Worm (Caenorhabditis elegans) whole organism, L4 larva: Measurements from ENCODE around the gene K01D12.15.
A peak's percentile ranks its signal among the peaks of the same experiment; 100 is the strongest.

ENCODE experiments used
- F10B5.3 ChIP-seq: sonication (generic microtip); optimal IDR thresholded peaks from 2 replicates; lab custom pipeline; 2016; ENCODE audit warnings: mild to moderate bottlenecking, missing genetic modification characterization, missing compliant biosample characterization
- Y105C5A.15 ChIP-seq: fragments of 200-800 bp; sonication (Bioruptor generic); IDR thresholded peaks from 2 replicates; pipeline ENCODE4 v1.3.6; 2022; ENCODE audit warnings: missing genetic modification characterization, missing compliant biosample characterization
- Y48G9A.11 ChIP-seq: fragments of 200-800 bp; sonication (Bioruptor generic); IDR thresholded peaks from 2 replicates; pipeline ENCODE4 v1.3.6; 2022; ENCODE audit warnings: missing genetic modification reagents, missing genetic modification characterization, missing compliant biosample characterization
- Y5F2A.4 ChIP-seq: fragments of 200-800 bp; sonication (Bioruptor generic); optimal IDR thresholded peaks from 2 replicates; lab custom pipeline; 2018; ENCODE audit warnings: mild to moderate bottlenecking, missing genetic modification characterization, missing compliant biosample characterization
- Y75B8A.6 ChIP-seq: fragments of 200-800 bp; sonication (Bioruptor generic); IDR thresholded peaks from 2 replicates; pipeline ENCODE4 v1.3.6; 2022; ENCODE audit warnings: missing genetic modification reagents, missing genetic modification characterization, missing compliant biosample characterization
- ZK546.5 ChIP-seq, 2 experiments: sonication (generic microtip); optimal IDR thresholded peaks; 2 replicates each; lab custom pipeline; 2017; ENCODE audit warnings: missing biosample characterization in 2 of 2, missing genetic modification characterization in 2 of 2
- aly-2 ChIP-seq: sonication (generic microtip); optimal IDR thresholded peaks from 2 replicates; lab custom pipeline; 2018; ENCODE audit warnings: missing biosample characterization, missing genetic modification characterization
- ama-1 ChIP-seq: fragments of 150-350 bp; optimal IDR thresholded peaks from 2 replicates; lab custom pipeline; 2014; ENCODE audit warnings: inconsistent platforms, mixed read lengths
- ceh-28 ChIP-seq: fragments of 150-350 bp; optimal IDR thresholded peaks from 2 replicates; lab custom pipeline; 2014; ENCODE audit warnings: missing biosample characterization, missing genetic modification reagents, missing genetic modification characterization
- ceh-32 ChIP-seq: sonication (generic microtip); optimal IDR thresholded peaks from 2 replicates; lab custom pipeline; 2016; ENCODE audit warnings: mild to moderate bottlenecking, missing genetic modification characterization, missing compliant biosample characterization; ENCODE audit not compliant: poor library complexity
- ceh-44 ChIP-seq: fragments of 200-800 bp; sonication (Bioruptor generic); IDR thresholded peaks from 2 replicates; pipeline ENCODE4 v1.3.6; 2022; ENCODE audit warnings: missing genetic modification reagents, missing genetic modification characterization, missing compliant biosample characterization
- ceh-62 ChIP-seq: sonication (generic microtip); optimal IDR thresholded peaks from 2 replicates; lab custom pipeline; 2017; ENCODE audit warnings: missing biosample characterization, missing genetic modification characterization
- ces-1 ChIP-seq: fragments of 150-350 bp; sonication (generic microtip); optimal IDR thresholded peaks from 4 replicates; lab custom pipeline; 2014; ENCODE audit warnings: missing biosample characterization, missing genetic modification reagents, missing genetic modification characterization
- cey-2 ChIP-seq: sonication (generic microtip); optimal IDR thresholded peaks from 3 replicates; lab custom pipeline; 2017; ENCODE audit warnings: missing genetic modification characterization, mild to moderate bottlenecking, missing compliant biosample characterization, antibody characterized with exemption, borderline replicate concordance; ENCODE audit not compliant: insufficient read depth
- daf-19 ChIP-seq: fragments of 200-800 bp; sonication (Bioruptor generic); conservative IDR thresholded peaks from 2 replicates; pipeline ENCODE4 v1.3.6; 2022; ENCODE audit warnings: missing genetic modification characterization, missing compliant biosample characterization
- dmd-6 ChIP-seq: fragments of 200-800 bp; sonication (Bioruptor generic); IDR thresholded peaks from 2 replicates; pipeline ENCODE4 v1.3.6; 2022; ENCODE audit warnings: missing genetic modification reagents, missing genetic modification characterization, missing compliant biosample characterization
- dmd-8 ChIP-seq: fragments of 200-800 bp; sonication (Bioruptor generic); IDR thresholded peaks from 2 replicates; pipeline ENCODE4 v1.3.6; 2022; ENCODE audit warnings: missing genetic modification characterization, missing compliant biosample characterization
- dmd-9 ChIP-seq: fragments of 200-800 bp; sonication (Bioruptor generic); IDR thresholded peaks from 2 replicates; pipeline ENCODE4 v1.3.6; 2022; ENCODE audit warnings: missing genetic modification reagents, missing genetic modification characterization, missing compliant biosample characterization
- duxl-1 ChIP-seq: sonication (generic microtip); optimal IDR thresholded peaks from 2 replicates; lab custom pipeline; 2016; ENCODE audit warnings: mild to moderate bottlenecking, missing genetic modification characterization, moderate library complexity, missing compliant biosample characterization; ENCODE audit not compliant: poor library complexity
- egl-43 ChIP-seq: fragments of 200-800 bp; sonication (Bioruptor generic); IDR thresholded peaks from 2 replicates; pipeline ENCODE4 v1.3.6; 2022; ENCODE audit warnings: missing genetic modification reagents, missing genetic modification characterization, missing compliant biosample characterization
- fos-1 ChIP-seq: fragments of 150-350 bp; optimal IDR thresholded peaks from 2 replicates; lab custom pipeline; 2014; ENCODE audit warnings: missing biosample characterization, missing genetic modification characterization
- gei-8 ChIP-seq: fragments of 200-800 bp; sonication (Bioruptor generic); optimal IDR thresholded peaks from 2 replicates; lab custom pipeline; 2018; ENCODE audit warnings: mild to moderate bottlenecking, missing genetic modification characterization, missing compliant biosample characterization
- hlh-11 ChIP-seq: fragments of 200-800 bp; sonication (Bioruptor generic); optimal IDR thresholded peaks from 2 replicates; lab custom pipeline; 2018; ENCODE audit warnings: mild to moderate bottlenecking, missing genetic modification characterization, missing compliant biosample characterization
- hlh-30 ChIP-seq: sonication (generic microtip); optimal IDR thresholded peaks from 2 replicates; lab custom pipeline; 2017; ENCODE audit warnings: antibody characterized with exemption, mild to moderate bottlenecking, missing genetic modification characterization, missing compliant biosample characterization; ENCODE audit not compliant: insufficient read depth
- jun-1 ChIP-seq: fragments of 150-350 bp; optimal IDR thresholded peaks from 2 replicates; lab custom pipeline; 2014; ENCODE audit warnings: missing biosample characterization, missing genetic modification reagents, missing genetic modification characterization
- lin-1 ChIP-seq: fragments of 200-800 bp; sonication (Bioruptor generic); IDR thresholded peaks from 2 replicates; pipeline ENCODE4 v1.3.6; 2022; ENCODE audit warnings: missing genetic modification reagents, missing genetic modification characterization, missing compliant biosample characterization
- lin-29 ChIP-seq: fragments of 200-800 bp; sonication (Bioruptor generic); IDR thresholded peaks from 2 replicates; pipeline ENCODE4 v1.3.6; 2022; ENCODE audit warnings: missing genetic modification reagents, missing genetic modification characterization, missing compliant biosample characterization
- lin-39 ChIP-seq: fragments of 150-350 bp; optimal IDR thresholded peaks from 2 replicates; lab custom pipeline; 2014; ENCODE audit warnings: missing biosample characterization, missing genetic modification reagents, missing genetic modification characterization
- mdt-29 ChIP-seq: fragments of 200-800 bp; sonication (Bioruptor generic); IDR thresholded peaks from 2 replicates; pipeline ENCODE4 v1.3.6; 2022; ENCODE audit warnings: missing genetic modification reagents, missing genetic modification characterization, missing compliant biosample characterization
- mep-1 ChIP-seq: fragments of 150-350 bp; sonication (generic microtip); optimal IDR thresholded peaks from 3 replicates; lab custom pipeline; 2014; ENCODE audit warnings: missing biosample characterization, missing genetic modification characterization
- mxl-2 ChIP-seq: fragments of 200-800 bp; sonication (Bioruptor generic); conservative IDR thresholded peaks from 2 replicates; pipeline ENCODE4 v1.3.6; 2022; ENCODE audit warnings: missing genetic modification reagents, missing genetic modification characterization, missing compliant biosample characterization
- mxl-3 ChIP-seq: fragments of 200-800 bp; sonication (Bioruptor generic); optimal IDR thresholded peaks from 2 replicates; lab custom pipeline; 2018; ENCODE audit warnings: mild to moderate bottlenecking, missing genetic modification characterization, missing compliant biosample characterization
- nhr-102 ChIP-seq: sonication (generic microtip); optimal IDR thresholded peaks from 2 replicates; lab custom pipeline; 2016; ENCODE audit warnings: mild to moderate bottlenecking, missing genetic modification characterization, moderate library complexity, missing compliant biosample characterization
- nhr-42 ChIP-seq: fragments of 200-800 bp; sonication (Bioruptor generic); IDR thresholded peaks from 2 replicates; pipeline ENCODE4 v1.3.6; 2022; ENCODE audit warnings: missing genetic modification characterization, missing compliant biosample characterization
- nhr-6 ChIP-seq: fragments of 150-350 bp; optimal IDR thresholded peaks from 2 replicates; lab custom pipeline; 2014; ENCODE audit warnings: missing biosample characterization, missing genetic modification characterization
- nhr-77 ChIP-seq: fragments of 150-350 bp; optimal IDR thresholded peaks from 2 replicates; lab custom pipeline; 2014; ENCODE audit warnings: missing biosample characterization, missing genetic modification characterization
- php-3 ChIP-seq: fragments of 200-800 bp; sonication (Bioruptor generic); IDR thresholded peaks from 2 replicates; pipeline ENCODE4 v1.3.6; 2022; ENCODE audit warnings: missing genetic modification reagents, missing genetic modification characterization, missing compliant biosample characterization
- saeg-2 ChIP-seq: fragments of 200-800 bp; sonication (Bioruptor generic); IDR thresholded peaks from 2 replicates; pipeline ENCODE4 v1.3.6; 2022; ENCODE audit warnings: missing genetic modification reagents, missing genetic modification characterization, missing compliant biosample characterization
- skn-1 ChIP-seq: fragments of 150-350 bp; optimal IDR thresholded peaks from 2 replicates; lab custom pipeline; 2014; ENCODE audit warnings: missing biosample characterization, missing genetic modification characterization
- snpc-4 ChIP-seq: fragments of 150-350 bp; optimal IDR thresholded peaks from 2 replicates; lab custom pipeline; 2014; ENCODE audit warnings: missing biosample characterization, missing genetic modification characterization
- spr-1 ChIP-seq: sonication (generic microtip); optimal IDR thresholded peaks from 2 replicates; lab custom pipeline; 2016; ENCODE audit warnings: mild to moderate bottlenecking, missing genetic modification characterization, missing compliant biosample characterization
- spr-3 ChIP-seq: fragments of 200-800 bp; sonication (Bioruptor generic); optimal IDR thresholded peaks from 2 replicates; lab custom pipeline; 2018; ENCODE audit warnings: mild to moderate bottlenecking, missing genetic modification characterization, missing compliant biosample characterization
- tag-97 ChIP-seq: fragments of 200-800 bp; sonication (Bioruptor generic); IDR thresholded peaks from 2 replicates; pipeline ENCODE4 v1.3.6; 2022; ENCODE audit warnings: missing genetic modification characterization, missing compliant biosample characterization
- tra-1 ChIP-seq: fragments of 200-800 bp; sonication (Bioruptor generic); IDR thresholded peaks from 2 replicates; pipeline ENCODE4 v1.3.6; 2022; ENCODE audit warnings: missing genetic modification reagents, missing genetic modification characterization, missing compliant biosample characterization
- unc-62 ChIP-seq, 3 experiments: fragments of 150-350 bp in 1 of 3; sonication (generic microtip); optimal IDR thresholded peaks in 2 of 3; peaks in 1 of 3; 1 replicate in 1 of 3; 2 replicates in 2 of 3; lab custom pipeline; 2014 to 2017; ENCODE audit warnings: missing biosample characterization in 3 of 3, missing genetic modification characterization in 3 of 3, missing genetic modification reagents in 3 of 3, missing genotype in 1 of 3
- vab-7 ChIP-seq: fragments of 200-800 bp; sonication (Bioruptor generic); IDR thresholded peaks from 2 replicates; pipeline ENCODE4 v1.3.6; 2022; ENCODE audit warnings: missing genetic modification reagents, missing genetic modification characterization, missing compliant biosample characterization
- zag-1 ChIP-seq: fragments of 150-350 bp; optimal IDR thresholded peaks from 2 replicates; lab custom pipeline; 2014; ENCODE audit warnings: missing biosample characterization, missing genetic modification characterization
- zip-11 ChIP-seq: fragments of 200-800 bp; sonication (Bioruptor generic); IDR thresholded peaks from 2 replicates; pipeline ENCODE4 v1.3.6; 2022; ENCODE audit warnings: missing genetic modification characterization, missing compliant biosample characterization

Gene K01D12.15

DNA sequence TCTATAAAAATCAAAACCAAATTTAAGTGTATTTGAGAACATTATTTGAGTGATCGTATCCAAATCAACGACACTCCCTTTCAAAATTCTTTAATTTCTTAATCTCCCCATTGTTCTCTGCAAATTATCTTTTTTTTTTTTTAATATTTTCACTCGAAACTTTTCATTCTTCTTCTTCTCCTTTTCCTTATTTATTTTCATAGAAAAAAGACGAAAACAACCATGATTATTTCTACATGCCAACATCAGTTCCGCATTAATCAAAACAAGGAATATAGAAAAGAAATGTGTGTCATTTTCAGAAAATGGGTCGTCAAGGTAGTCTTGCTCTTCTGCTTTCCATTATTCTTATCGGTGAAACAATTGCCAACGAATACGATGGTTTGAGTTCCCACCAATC lies 11.3 kb downstream of the K01D12.15 start, which contains the start of gene K01D12.5:
K01D12.5 (plus strand) TSS at position 301 of the 400 bp plus-strand sequence.
- TF ChIP-seq tra-1 (GFP tag; lab: Robert Waterston, UW) (no peak), ama-1 (no peak), skn-1 (tag; lab: Kevin White, UChicago) (no peak), spr-3 (no peak), Y5F2A.4 (GFP tag; lab: Kevin White, UChicago) (no peak), php-3 (GFP tag; lab: Robert Waterston, UW) (no peak), dmd-6 (no peak), mdt-29 (GFP tag; lab: Robert Waterston, UW) (no peak), unc-62 (GFP tag; optimal IDR thresholded peaks at IDR 0.05 in 1 of 2; lab: Kevin White, UChicago) (no peak), unc-62 (tag; optimal IDR thresholded peaks at IDR 0.05; lab: Kevin White, UChicago) (no peak), zip-11 (GFP tag; lab: Robert Waterston, UW) (no peak), ceh-32 (tag; lab: Kevin White, UChicago) (no peak), spr-1 (tag; lab: Kevin White, UChicago) (no peak), snpc-4 (tag; lab: Kevin White, UChicago) (no peak), saeg-2 (GFP tag; lab: Robert Waterston, UW) (no peak), nhr-42 (GFP tag; lab: Robert Waterston, UW) (no peak), ceh-44 (no peak), ceh-28 (tag; lab: Kevin White, UChicago) (no peak), daf-19 (GFP tag; lab: Robert Waterston, UW) (no peak), egl-43 (no peak), Y48G9A.11 (GFP tag; lab: Robert Waterston, UW) (no peak)
- TF ChIP-seq, all 104 proteins: peak for 0

DNA sequence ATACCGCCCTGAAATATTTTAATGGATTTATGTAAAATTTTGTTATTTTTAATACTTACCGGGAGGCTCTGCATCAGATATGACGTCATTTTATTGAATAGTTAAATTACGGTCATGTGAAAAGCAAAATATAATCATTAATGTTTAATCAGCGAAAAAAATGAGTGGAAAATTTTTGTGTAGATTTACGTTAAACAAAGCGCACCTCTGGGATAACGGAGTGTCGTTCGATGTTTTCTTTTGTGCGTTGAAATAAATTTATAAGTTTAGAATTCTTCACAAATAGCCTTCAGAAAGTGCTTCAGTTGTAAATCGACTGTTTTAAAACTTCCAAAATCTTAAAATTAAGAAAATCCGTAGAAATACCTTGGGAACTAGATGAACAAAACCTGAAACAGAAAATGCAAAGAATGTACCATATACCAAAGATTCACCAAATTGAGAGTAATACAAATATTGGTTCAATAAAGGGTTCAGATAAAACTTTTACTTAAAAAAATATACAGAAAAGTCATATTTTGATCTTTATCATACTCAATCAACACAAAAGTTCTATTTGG lies 14.5 kb downstream of the K01D12.15 start, which contains the start of the genes K01D12.20 and miga-1:
K01D12.20 (minus strand) TSS at position 138 of the 560 bp plus-strand sequence.
miga-1 (minus strand) TSS at position 183 of the 560 bp plus-strand sequence.
- TF ChIP-seq vab-7 (GFP tag; lab: Robert Waterston, UW) (no peak), cey-2 (no peak), ZK546.5 (tag; optimal IDR thresholded peaks at IDR 0.05; lab: Kevin White, UChicago) (no peak), saeg-2 (GFP tag; lab: Robert Waterston, UW) (no peak), fos-1 (tag; lab: Kevin White, UChicago) (no peak), zip-11 (GFP tag; lab: Robert Waterston, UW) (no peak), lin-29 (no peak), ceh-44 (no peak), ceh-62 (tag; lab: Kevin White, UChicago) (no peak), nhr-6 (tag; lab: Kevin White, UChicago) (peak; percentile 92), lin-39 (no peak), mxl-3 (GFP tag; lab: Kevin White, UChicago) (no peak), hlh-11 (tag; lab: Kevin White, UChicago) (no peak), F10B5.3 (tag; lab: Kevin White, UChicago) (no peak), dmd-8 (GFP tag; lab: Robert Waterston, UW) (no peak), aly-2 (tag; lab: Kevin White, UChicago) (no peak), tag-97 (GFP tag; lab: Robert Waterston, UW) (no peak), nhr-102 (tag; lab: Kevin White, UChicago) (no peak), dmd-9 (GFP tag; lab: Robert Waterston, UW) (no peak), nhr-77 (no peak), mep-1 (tag; lab: Kevin White, UChicago) (no peak), ceh-28 (tag; lab: Kevin White, UChicago) (no peak), ces-1 (no peak), nhr-42 (GFP tag; lab: Robert Waterston, UW) (no peak), Y48G9A.11 (GFP tag; lab: Robert Waterston, UW) (peak; percentile 97), ceh-32 (tag; lab: Kevin White, UChicago) (no peak), gei-8 (no peak), Y105C5A.15 (GFP tag; lab: Robert Waterston, UW) (no peak), hlh-30 (tag; lab: Kevin White, UChicago) (peak; percentile 42), zag-1 (tag; lab: Kevin White, UChicago) (no peak), jun-1 (tag; lab: Kevin White, UChicago) (no peak), snpc-4 (tag; lab: Kevin White, UChicago) (no peak), skn-1 (tag; lab: Kevin White, UChicago) (no peak), duxl-1 (tag; lab: Kevin White, UChicago) (no peak), lin-1 (GFP tag; lab: Robert Waterston, UW) (no peak), mxl-2 (GFP tag; lab: Robert Waterston, UW) (no peak), Y75B8A.6 (GFP tag; lab: Robert Waterston, UW) (no peak)
